Fruit fly (Drosophila melanogaster) S2 (cell line): Measurements from ENCODE around the gene Cyt-c-p.

Experiments used
- CG8478 ChIP-seq: fragments of >200 bp; optimal IDR thresholded peaks from 2 replicates; lab custom pipeline; 2018
- CTCF ChIP-seq, 2 experiments: fragments of >200 bp; optimal IDR thresholded peaks; 2 replicates each; lab custom pipeline; 2018

dm6 chr2L:16703753-16704152 lies 16.0 kb upstream of the Cyt-c-p start:
- TF ChIP-seq CTCF (optimal IDR thresholded peaks at IDR 0.05; lab: Kevin White, UChicago) (no peak), CG8478 (lab: Kevin White, UChicago) (no peak)
